Worm (Caenorhabditis elegans) whole organism, late embryonic: ENCODE results near the gene F08F8.10.

Experiments used
- C38D4.7 ChIP-seq: fragments of 200-800 bp; sonication (Bioruptor generic); optimal IDR thresholded peaks from 2 replicates; lab custom pipeline; 2018; ENCODE audit warnings: mild to moderate bottlenecking, missing genetic modification characterization, moderate library complexity, missing compliant biosample characterization
- ceh-14 ChIP-seq: sonication (generic microtip); optimal IDR thresholded peaks from 2 replicates; lab custom pipeline; 2016; ENCODE audit warnings: missing genotype, missing genetic modification characterization, missing compliant biosample characterization
- ceh-45 ChIP-seq: fragments of 200-800 bp; sonication (Bioruptor generic); IDR thresholded peaks from 2 replicates; pipeline ENCODE4 v1.3.6; 2022; ENCODE audit warnings: missing genetic modification reagents, missing genetic modification characterization, missing compliant biosample characterization
- ceh-9 ChIP-seq: sonication (generic microtip); optimal IDR thresholded peaks from 2 replicates; lab custom pipeline; 2016; ENCODE audit warnings: mild to moderate bottlenecking, missing genetic modification characterization, inconsistent platforms, missing compliant biosample characterization
- eyg-1 ChIP-seq: sonication (generic microtip); optimal IDR thresholded peaks from 2 replicates; lab custom pipeline; 2016; ENCODE audit warnings: missing genotype, missing genetic modification characterization, missing compliant biosample characterization
- fkh-10 ChIP-seq: fragments of 150-350 bp; optimal IDR thresholded peaks from 2 replicates; lab custom pipeline; 2014; ENCODE audit warnings: missing biosample characterization, missing genetic modification reagents, missing genetic modification characterization
- fkh-6 ChIP-seq: sonication (generic microtip); optimal IDR thresholded peaks from 2 replicates; lab custom pipeline; 2016; ENCODE audit warnings: missing genetic modification characterization, missing compliant biosample characterization
- nhr-11 ChIP-seq: fragments of 150-350 bp; optimal IDR thresholded peaks from 2 replicates; lab custom pipeline; 2014; ENCODE audit warnings: missing biosample characterization, missing genetic modification characterization
- pha-4 ChIP-seq: fragments of 150-350 bp; optimal IDR thresholded peaks from 2 replicates; lab custom pipeline; 2018; ENCODE audit warnings: missing biosample characterization, missing genetic modification reagents, missing genetic modification characterization
- pqm-1 ChIP-seq: sonication (generic microtip); optimal IDR thresholded peaks from 2 replicates; lab custom pipeline; 2016; ENCODE audit warnings: missing genetic modification characterization, missing compliant biosample characterization
- pros-1 ChIP-seq: fragments of 150-350 bp; optimal IDR thresholded peaks from 2 replicates; lab custom pipeline; 2014; ENCODE audit warnings: missing biosample characterization, missing genetic modification reagents, missing genetic modification characterization
- ref-2 ChIP-seq: sonication (generic microtip); optimal IDR thresholded peaks from 2 replicates; lab custom pipeline; 2016; ENCODE audit warnings: missing genetic modification characterization, missing compliant biosample characterization
- tbx-2 ChIP-seq: sonication (generic microtip); optimal IDR thresholded peaks from 2 replicates; lab custom pipeline; 2016; ENCODE audit warnings: missing genetic modification characterization, missing compliant biosample characterization

DNA sequence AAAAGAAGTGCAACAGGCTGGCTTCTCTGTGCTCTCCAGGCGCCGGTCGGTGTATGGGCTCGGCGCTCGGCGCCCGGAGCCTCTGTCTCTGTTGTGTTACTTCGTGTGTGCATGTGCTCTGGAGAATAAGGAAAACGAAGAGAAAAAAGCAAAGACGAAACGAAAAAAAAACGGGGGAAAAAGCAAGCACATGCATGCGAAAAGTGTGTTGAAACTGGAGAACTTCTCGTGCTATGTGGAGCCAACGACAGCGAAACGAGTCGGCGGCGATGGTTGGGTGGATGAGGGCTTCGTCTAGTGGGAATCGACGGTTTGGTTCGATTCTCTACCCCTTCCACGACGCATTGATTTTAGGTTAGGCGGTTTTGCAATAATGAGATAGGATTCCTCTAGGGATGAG is 30.2 kb upstream of the F08F8.10 start:
- TF ChIP-seq ceh-45: no peak
- TF ChIP-seq eyg-1 (tag; lab: Kevin White, UChicago): no peak
- TF ChIP-seq nhr-11: no peak
- no peak for TF ChIP-seq tbx-2
- no peak for TF ChIP-seq ceh-9
- TF ChIP-seq ceh-14 (tag; lab: Kevin White, UChicago): no peak
- no peak for TF ChIP-seq fkh-6 (tag; lab: Kevin White, UChicago)
- no peak for TF ChIP-seq C38D4.7 (GFP tag; lab: Kevin White, UChicago)
- no peak for TF ChIP-seq ref-2
- TF ChIP-seq fkh-10: no peak
- TF ChIP-seq pros-1 (tag; lab: Kevin White, UChicago): no peak
- TF ChIP-seq pqm-1 (tag; lab: Kevin White, UChicago): no peak
- TF ChIP-seq pha-4 (tag; lab: Kevin White, UChicago): no peak
